Worm (Caenorhabditis elegans) whole organism, early embryonic: Measurements from ENCODE around the gene Y80D4G.2.
"Not testable (repeated sequence)": the region's sequence is repeated elsewhere in the genome, so short reads cannot be mapped to it uniquely, and the experiment has no call there.

Experiments
- F13C5.2 ChIP-seq: sonication (generic microtip); optimal IDR thresholded peaks from 2 replicates; lab custom pipeline; 2017; ENCODE audit warnings: mild to moderate bottlenecking, missing genetic modification characterization, inconsistent platforms, missing compliant biosample characterization
- ama-1 ChIP-seq: fragments of 150-350 bp; optimal IDR thresholded peaks from 2 replicates; lab custom pipeline; 2014
- ceh-13 ChIP-seq: fragments of 200-800 bp; sonication (Bioruptor generic); optimal IDR thresholded peaks from 2 replicates; lab custom pipeline; 2018; ENCODE audit warnings: mild to moderate bottlenecking, missing genetic modification characterization, missing compliant biosample characterization
- hnd-1 ChIP-seq: sonication (generic microtip); optimal IDR thresholded peaks from 2 replicates; lab custom pipeline; 2016; ENCODE audit warnings: missing genetic modification characterization, missing compliant biosample characterization
- pes-1 ChIP-seq: fragments of 200-800 bp; sonication (Bioruptor generic); IDR thresholded peaks from 2 replicates; pipeline ENCODE4 v1.3.6; 2022; ENCODE audit warnings: missing genetic modification reagents, missing genetic modification characterization, missing compliant biosample characterization
- sea-1 ChIP-seq: fragments of 200-800 bp; sonication (Bioruptor generic); conservative IDR thresholded peaks from 2 replicates; pipeline ENCODE4 v1.3.6; 2022; ENCODE audit warnings: missing genetic modification characterization, missing compliant biosample characterization
- tbx-11 ChIP-seq: fragments of 200-800 bp; sonication (Bioruptor generic); IDR thresholded peaks from 2 replicates; pipeline ENCODE4 v1.3.6; 2022; ENCODE audit warnings: missing genetic modification characterization, missing compliant biosample characterization
- tra-4 ChIP-seq: sonication (generic microtip); optimal IDR thresholded peaks from 2 replicates; lab custom pipeline; 2017; ENCODE audit warnings: missing genetic modification characterization, missing compliant biosample characterization

ce11 chrIII:7594482-7594881 is at the start of gene Y80D4G.2:
- TF ChIP-seq sea-1 (GFP tag; lab: Robert Waterston, UW); ama-1 (lab: Kevin White, UChicago); F13C5.2 (tag; lab: Kevin White, UChicago); hnd-1 (tag; lab: Kevin White, UChicago); tbx-11 (GFP tag; lab: Robert Waterston, UW); pes-1 (GFP tag; lab: Robert Waterston, UW); tra-4; ceh-13 (GFP tag; lab: Kevin White, UChicago): not testable (repeated sequence)
